Fruit fly (Drosophila melanogaster) whole organism, wandering third instar larva: ENCODE measurements around the gene Ir68b.

ENCODE experiments used
- CG32264 ChIP-seq: fragments of 200-800 bp; sonication (Bioruptor generic); optimal IDR thresholded peaks from 2 replicates; lab custom pipeline; 2016; ENCODE audit warnings: missing biosample characterization, missing genetic modification characterization
- Jra ChIP-seq: sonication (Bioruptor generic); optimal IDR thresholded peaks from 2 replicates; lab custom pipeline; 2016; ENCODE audit warnings: missing biosample characterization, missing genetic modification characterization
- dl ChIP-seq, 2 experiments: fragments of 175-275, 200-275 bp in 1 of 2; fragments of 200-275 bp in 1 of 2; sonication (Bioruptor generic); optimal IDR thresholded peaks; lab custom pipeline; 2018; ENCODE audit warnings: mild to moderate bottlenecking in 2 of 2, missing biosample characterization in 2 of 2, missing genetic modification characterization in 2 of 2, moderate library complexity in 2 of 2; ENCODE audit not compliant: partially characterized antibody in 2 of 2, insufficient read depth in 1 of 2
- dmrt93B ChIP-seq: fragments of 200-800 bp; sonication (Bioruptor generic); optimal IDR thresholded peaks from 2 replicates; lab custom pipeline; 2018; ENCODE audit warnings: missing biosample characterization, mild to moderate bottlenecking, missing genetic modification characterization
- pan ChIP-seq: fragments of >200 bp; optimal IDR thresholded peaks from 2 replicates; lab custom pipeline; 2017

DNA sequence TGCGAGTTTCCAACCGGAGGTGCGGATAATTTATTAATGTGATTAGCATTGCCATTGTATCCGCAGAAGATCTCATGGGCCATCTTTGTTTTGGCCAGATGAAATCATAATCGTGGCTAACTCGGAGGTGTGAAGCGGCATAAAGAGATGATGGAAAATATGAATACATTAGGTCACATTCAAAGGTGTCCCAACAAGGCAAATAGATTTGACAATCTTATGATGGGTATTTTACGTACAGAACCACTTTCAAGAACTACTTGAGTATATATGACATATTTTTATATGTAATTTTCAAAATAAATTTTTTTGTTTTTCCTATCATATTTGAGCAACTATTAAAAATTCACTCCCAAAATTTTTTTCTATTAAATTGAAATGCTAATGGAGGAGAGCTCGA is 38.9 kb downstream of the Ir68b start, which contains the start of gene CG17154:
- TF ChIP-seq pan (lab: Kevin White, UChicago) (no peak), Jra (no peak), dl (GFP tag; optimal IDR thresholded peaks at IDR 0.05; lab: Kevin White, UChicago; ENCODE audit: insufficient read depth in 1 of 2, partially characterized antibody in 2 of 2) (no peak), CG32264 (GFP tag; lab: Kevin White, UChicago) (no peak), dmrt93B (no peak)
